Fruit fly (Drosophila melanogaster) whole organism, embryonic: ENCODE results near the gene CG10064.

Experiments
- Bdp1 ChIP-seq: fragments of 200-800 bp; sonication (Bioruptor generic); optimal IDR thresholded peaks from 3 replicates; lab custom pipeline; 2016; ENCODE audit warnings: missing biosample characterization, missing genetic modification characterization
- CG10147 ChIP-seq: fragments of 200-800 bp; sonication (Bioruptor generic); optimal IDR thresholded peaks from 2 replicates; lab custom pipeline; 2019; ENCODE audit warnings: missing biosample characterization, mild to moderate bottlenecking, missing genetic modification characterization, moderate library complexity
- CG10431 ChIP-seq: fragments of 200-800 bp; sonication (Bioruptor generic); optimal IDR thresholded peaks from 3 replicates; lab custom pipeline; 2018; ENCODE audit warnings: missing biosample characterization, mild to moderate bottlenecking, missing genetic modification characterization
- CG10565 ChIP-seq: fragments of 200-800 bp; sonication (Bioruptor generic); optimal IDR thresholded peaks from 3 replicates; lab custom pipeline; 2016; ENCODE audit warnings: missing biosample characterization, mild to moderate bottlenecking, missing genetic modification characterization
- CG12236 ChIP-seq: fragments of 200-800 bp; sonication (Bioruptor generic); optimal IDR thresholded peaks from 2 replicates; lab custom pipeline; 2016; ENCODE audit warnings: missing biosample characterization, missing genetic modification characterization
- CG12744 ChIP-seq: fragments of 200-800 bp; sonication (Bioruptor generic); optimal IDR thresholded peaks from 2 replicates; lab custom pipeline; 2016; ENCODE audit warnings: missing biosample characterization, missing genetic modification characterization
- CG1603 ChIP-seq: fragments of 200-800 bp; sonication (Bioruptor generic); optimal IDR thresholded peaks from 2 replicates; lab custom pipeline; 2019; ENCODE audit warnings: missing biosample characterization, mild to moderate bottlenecking, missing genetic modification characterization, moderate library complexity
- CG16863 ChIP-seq: fragments of 200-800 bp; sonication (Bioruptor generic); optimal IDR thresholded peaks from 3 replicates; lab custom pipeline; 2016; ENCODE audit warnings: missing biosample characterization, missing genetic modification characterization
- CG17912 ChIP-seq: fragments of 200-800 bp; sonication (Bioruptor generic); optimal IDR thresholded peaks from 2 replicates; lab custom pipeline; 2018; ENCODE audit warnings: missing biosample characterization, mild to moderate bottlenecking, missing genetic modification characterization
- CG30403 ChIP-seq: fragments of 200-800 bp; sonication (Bioruptor generic); optimal IDR thresholded peaks from 3 replicates; lab custom pipeline; 2016; ENCODE audit warnings: missing biosample characterization, missing genetic modification characterization
- CG31365 ChIP-seq: fragments of 200-800 bp; sonication (Bioruptor generic); optimal IDR thresholded peaks from 2 replicates; lab custom pipeline; 2018; ENCODE audit warnings: missing biosample characterization, mild to moderate bottlenecking, missing genetic modification characterization
- CG3281 ChIP-seq: fragments of 200-800 bp; sonication (Bioruptor generic); optimal IDR thresholded peaks from 3 replicates; lab custom pipeline; 2017; ENCODE audit warnings: missing biosample characterization, mild to moderate bottlenecking, missing genetic modification characterization
- CG6254 ChIP-seq: fragments of 200-800 bp; sonication (Bioruptor generic); optimal IDR thresholded peaks from 3 replicates; lab custom pipeline; 2017; ENCODE audit warnings: mild to moderate bottlenecking, missing biosample characterization, missing genetic modification reagents, missing genetic modification characterization
- CG6791 ChIP-seq: fragments of 200-800 bp; sonication (Bioruptor generic); IDR thresholded peaks from 3 replicates; pipeline ENCODE4 v1.3.6; 2022; ENCODE audit warnings: missing biosample characterization, missing genetic modification characterization; ENCODE audit not compliant: partially characterized antibody
- CG7987 ChIP-seq: fragments of 200-800 bp; sonication (Bioruptor generic); optimal IDR thresholded peaks from 2 replicates; lab custom pipeline; 2018; ENCODE audit warnings: missing biosample characterization, mild to moderate bottlenecking, missing genetic modification characterization, moderate library complexity
- CrebB ChIP-seq: fragments of 200-800 bp; sonication (Bioruptor generic); optimal IDR thresholded peaks from 3 replicates; lab custom pipeline; 2018; ENCODE audit warnings: missing biosample characterization, mild to moderate bottlenecking, missing genetic modification characterization
- Dad ChIP-seq: fragments of 200-800 bp; sonication (Bioruptor generic); optimal IDR thresholded peaks from 3 replicates; lab custom pipeline; 2016; ENCODE audit warnings: missing biosample characterization, missing genetic modification characterization
- Dll ChIP-seq: fragments of 200-800 bp; sonication (Bioruptor generic); IDR thresholded peaks from 4 replicates; pipeline ENCODE4 v1.3.6; 2022; ENCODE audit warnings: missing biosample characterization, missing genetic modification characterization; ENCODE audit not compliant: partially characterized antibody
- Elba2 ChIP-seq: fragments of 200-800 bp; sonication (Bioruptor generic); optimal IDR thresholded peaks from 3 replicates; lab custom pipeline; 2016; ENCODE audit warnings: missing biosample characterization, missing genetic modification characterization
- HLHmδ ChIP-seq: fragments of 200-800 bp; sonication (Bioruptor generic); optimal IDR thresholded peaks from 2 replicates; lab custom pipeline; 2018; ENCODE audit warnings: missing biosample characterization, mild to moderate bottlenecking, missing genetic modification characterization, moderate library complexity
- Hand ChIP-seq: fragments of 200-800 bp; sonication (Bioruptor generic); optimal IDR thresholded peaks from 2 replicates; lab custom pipeline; 2017; ENCODE audit warnings: mild to moderate bottlenecking, missing biosample characterization, missing genetic modification reagents, missing genetic modification characterization
- Hsf ChIP-seq: fragments of 200-800 bp; sonication (Bioruptor generic); optimal IDR thresholded peaks from 3 replicates; lab custom pipeline; 2016; ENCODE audit warnings: missing biosample characterization, missing genetic modification characterization
- Mad ChIP-seq: fragments of 200-800 bp; sonication (Bioruptor generic); optimal IDR thresholded peaks from 2 replicates; lab custom pipeline; 2016; ENCODE audit warnings: missing biosample characterization, missing genetic modification characterization
- Max ChIP-seq: fragments of 200-800 bp; sonication (Bioruptor generic); optimal IDR thresholded peaks from 2 replicates; lab custom pipeline; 2016; ENCODE audit warnings: missing biosample characterization, mild to moderate bottlenecking, missing genetic modification characterization
- Oaz ChIP-seq: fragments of 200-800 bp; sonication (Bioruptor generic); IDR thresholded peaks from 2 replicates; pipeline ENCODE4 v1.3.6; 2022; ENCODE audit warnings: missing biosample characterization, missing genetic modification characterization
- Rfx ChIP-seq: fragments of 200-800 bp; sonication (Bioruptor generic); IDR thresholded peaks from 2 replicates; pipeline ENCODE4 v1.3.6; 2022; ENCODE audit warnings: missing biosample characterization, missing genetic modification characterization
- Sin3A ChIP-seq: fragments of >200 bp; optimal IDR thresholded peaks from 2 replicates; lab custom pipeline; 2018
- Sry-δ ChIP-seq: fragments of 200-800 bp; sonication (Bioruptor generic); optimal IDR thresholded peaks from 2 replicates; lab custom pipeline; 2016; ENCODE audit warnings: missing biosample characterization, missing genetic modification characterization
- ac ChIP-seq: fragments of 200-800 bp; sonication (Bioruptor generic); optimal IDR thresholded peaks from 3 replicates; lab custom pipeline; 2017; ENCODE audit warnings: missing biosample characterization, mild to moderate bottlenecking, missing genetic modification characterization
- aop ChIP-seq: fragments of 200-800 bp; sonication (Bioruptor generic); IDR thresholded peaks from 2 replicates; pipeline ENCODE4 v1.3.6; 2022; ENCODE audit warnings: missing biosample characterization, missing genetic modification characterization
- ash1 ChIP-seq: fragments of 200-800 bp; sonication (Bioruptor generic); optimal IDR thresholded peaks from 2 replicates; lab custom pipeline; 2018; ENCODE audit warnings: missing biosample characterization, mild to moderate bottlenecking, missing genetic modification characterization
- cg ChIP-seq: fragments of 200-800 bp; sonication (Bioruptor generic); optimal IDR thresholded peaks from 3 replicates; lab custom pipeline; 2019; ENCODE audit warnings: missing biosample characterization, mild to moderate bottlenecking, missing genetic modification characterization, moderate library complexity
- chif ChIP-seq, 2 experiments: fragments of 200-800 bp; sonication (Bioruptor generic); optimal IDR thresholded peaks; 3 replicates each; lab custom pipeline; 2016; ENCODE audit warnings: missing biosample characterization in 2 of 2, missing genetic modification characterization in 2 of 2
- ewg ChIP-seq: fragments of 200-800 bp; sonication (Bioruptor generic); optimal IDR thresholded peaks from 3 replicates; lab custom pipeline; 2017; ENCODE audit warnings: mild to moderate bottlenecking, missing biosample characterization, missing genetic modification reagents, missing genetic modification characterization
- gfzf ChIP-seq: fragments of 200-800 bp; sonication (Bioruptor generic); optimal IDR thresholded peaks from 2 replicates; lab custom pipeline; 2016; ENCODE audit warnings: missing biosample characterization, mild to moderate bottlenecking, missing genetic modification characterization, moderate library complexity
- gro ChIP-seq: fragments of 200-800 bp; sonication (Bioruptor generic); optimal IDR thresholded peaks from 2 replicates; lab custom pipeline; 2016; ENCODE audit warnings: missing biosample characterization, missing genetic modification characterization
- hb ChIP-seq: fragments of 200-800 bp; sonication (Bioruptor generic); IDR thresholded peaks from 3 replicates; pipeline ENCODE4 v1.3.6; 2022; ENCODE audit warnings: missing biosample characterization, missing genetic modification characterization; ENCODE audit not compliant: partially characterized antibody
- luna ChIP-seq: fragments of 200-800 bp; sonication (Bioruptor generic); optimal IDR thresholded peaks from 2 replicates; lab custom pipeline; 2016; ENCODE audit warnings: missing biosample characterization, missing genetic modification characterization
- mirr ChIP-seq: fragments of 200-800 bp; sonication (Bioruptor generic); optimal IDR thresholded peaks from 3 replicates; lab custom pipeline; 2018; ENCODE audit warnings: missing biosample characterization, mild to moderate bottlenecking, missing genetic modification characterization
- pb ChIP-seq: fragments of 200-800 bp; sonication (Bioruptor generic); optimal IDR thresholded peaks from 3 replicates; lab custom pipeline; 2016; ENCODE audit warnings: missing biosample characterization, missing genetic modification characterization
- phol ChIP-seq: fragments of 200-800 bp; sonication (Bioruptor generic); optimal IDR thresholded peaks from 3 replicates; lab custom pipeline; 2018; ENCODE audit warnings: missing biosample characterization, mild to moderate bottlenecking, missing genetic modification characterization, moderate library complexity
- sc ChIP-seq, 3 experiments: fragments of >200 bp in 2 of 3; fragments of 200-800 bp in 1 of 3; sonication (Bioruptor generic) in 1 of 3; optimal IDR thresholded peaks; 2 replicates in 2 of 3; 3 replicates in 1 of 3; lab custom pipeline; 2017; ENCODE audit warnings: mild to moderate bottlenecking in 1 of 3, missing biosample characterization in 1 of 3, missing genetic modification characterization in 1 of 3, missing genetic modification reagents in 1 of 3
- sens ChIP-seq: fragments of 200-800 bp; sonication (Bioruptor generic); peaks from one replicate; lab custom pipeline; 2016; ENCODE audit warnings: missing biosample characterization, missing genetic modification characterization
- shn ChIP-seq: fragments of 200-800 bp; sonication (Bioruptor generic); optimal IDR thresholded peaks from 3 replicates; lab custom pipeline; 2016; ENCODE audit warnings: missing biosample characterization, missing genetic modification characterization
- so ChIP-seq: fragments of 200-800 bp; sonication (Bioruptor generic); IDR thresholded peaks from 3 replicates; pipeline ENCODE4 v1.3.6; 2022; ENCODE audit warnings: missing biosample characterization, missing genetic modification characterization
- unc-4 ChIP-seq: fragments of 200-800 bp; sonication (Bioruptor generic); IDR thresholded peaks from 2 replicates; pipeline ENCODE4 v1.3.6; 2022; ENCODE audit warnings: missing biosample characterization, missing genetic modification characterization; ENCODE audit not compliant: partially characterized antibody
- zen ChIP-seq: fragments of 200-800 bp; sonication (Bioruptor generic); optimal IDR thresholded peaks from 3 replicates; lab custom pipeline; 2018; ENCODE audit warnings: missing biosample characterization, mild to moderate bottlenecking, missing genetic modification characterization, moderate library complexity
- zfh2 ChIP-seq: fragments of 200-800 bp; sonication (Bioruptor generic); optimal IDR thresholded peaks from 2 replicates; lab custom pipeline; 2016; ENCODE audit warnings: missing biosample characterization, missing genetic modification characterization

The CG10064 gene

dm6 chr3L:6979387-6980249 is 11.9 kb upstream of the CG10064 start, which contains the start of gene Galphai (continued):
- TF ChIP-seq sc (optimal IDR thresholded peaks at IDR 0.05; lab: Kevin White, UChicago) (no peak), sc (GFP tag; optimal IDR thresholded peaks at IDR 0.05; lab: Kevin White, UChicago) (no peak), shn (peak; percentile 58), chif (GFP tag; optimal IDR thresholded peaks at IDR 0.05; lab: Kevin White, UChicago) (peak; percentile 8 to 21), CG6791 (peak; percentile 65; the same call in 2 of the 3 replicates), Sin3A (peak; percentile 88), phol (tag; lab: Kevin White, UChicago) (peak; percentile 73), hb (no peak), so (GFP tag; lab: Robert Waterston, UW) (peak; percentile 20; the same call in 1 of the 3 replicates), CrebB (tag; lab: Kevin White, UChicago) (peak; percentile 57), CG10147 (GFP tag; lab: Kevin White, UChicago) (peak; percentile 23), Elba2 (GFP tag; lab: Kevin White, UChicago) (no peak), ewg (GFP tag; lab: Kevin White, UChicago) (peak; percentile 77), HLHmδ (GFP tag; lab: Kevin White, UChicago) (peak; percentile 16), CG10431 (peak; percentile 61), ash1 (GFP tag; lab: Kevin White, UChicago) (peak; percentile 24), CG7987 (GFP tag; lab: Kevin White, UChicago) (peak; percentile 36), Bdp1 (GFP tag; lab: Kevin White, UChicago) (peak; percentile 62), unc-4 (peak; percentile 41), CG16863 (peak; percentile 13), CG10565 (GFP tag; lab: Kevin White, UChicago) (no peak), CG3281 (GFP tag; lab: Kevin White, UChicago) (peak; percentile 7), CG17912 (GFP tag; lab: Kevin White, UChicago) (peak; percentile 47), CG12744 (GFP tag; lab: Kevin White, UChicago) (peak; percentile 31), CG31365 (tag; lab: Kevin White, UChicago) (peak; percentile 58), sens (peak; percentile 80), Hsf (peak; percentile 16), Max (peak; percentile 41), pb (GFP tag; lab: Kevin White, UChicago) (peak; percentile 38), cg (GFP tag; lab: Kevin White, UChicago) (peak; percentile 88), CG6254 (GFP tag; lab: Kevin White, UChicago) (no peak), ac (GFP tag; lab: Kevin White, UChicago) (no peak), luna (GFP tag; lab: Kevin White, UChicago) (peak; percentile 44), gfzf (GFP tag; lab: Kevin White, UChicago) (peak; percentile 100), Mad (GFP tag; lab: Kevin White, UChicago) (peak; percentile 59), Dll (GFP tag; lab: Robert Waterston, UW) (peak; percentile 15; the same call in 1 of the 4 replicates), mirr (peak; percentile 28), zfh2 (peak; percentile 58), Sry-δ (GFP tag; lab: Kevin White, UChicago) (peak; percentile 78), CG12236 (no peak), Rfx (peak; percentile 71), Oaz (GFP tag; lab: Robert Waterston, UW) (no peak), Dad (peak; percentile 29), aop (GFP tag; lab: Robert Waterston, UW) (no peak), Hand (GFP tag; lab: Kevin White, UChicago) (peak; percentile 12), zen (peak; percentile 64), gro (peak; percentile 37), CG1603 (peak; percentile 96), CG30403 (GFP tag; lab: Kevin White, UChicago) (peak; percentile 7)
